Worm (Caenorhabditis elegans) whole organism, early embryonic: Measurements from ENCODE around the gene C53A3.4.
"Not testable (repeated sequence)": the region's sequence is repeated elsewhere in the genome, so short reads cannot be mapped to it uniquely, and the experiment has no call there.

Experiments used
- B0310.2 ChIP-seq: sonication (generic microtip); optimal IDR thresholded peaks from 2 replicates; lab custom pipeline; 2016; ENCODE audit warnings: mild to moderate bottlenecking, missing genetic modification characterization, missing compliant biosample characterization
- F13C5.2 ChIP-seq: sonication (generic microtip); optimal IDR thresholded peaks from 2 replicates; lab custom pipeline; 2017; ENCODE audit warnings: mild to moderate bottlenecking, missing genetic modification characterization, inconsistent platforms, missing compliant biosample characterization
- aly-1 ChIP-seq: sonication (generic microtip); optimal IDR thresholded peaks from 2 replicates; lab custom pipeline; 2016; ENCODE audit warnings: missing genetic modification characterization, missing compliant biosample characterization
- ama-1 ChIP-seq: fragments of 150-350 bp; optimal IDR thresholded peaks from 2 replicates; lab custom pipeline; 2014
- ceh-13 ChIP-seq: fragments of 200-800 bp; sonication (Bioruptor generic); optimal IDR thresholded peaks from 2 replicates; lab custom pipeline; 2018; ENCODE audit warnings: mild to moderate bottlenecking, missing genetic modification characterization, missing compliant biosample characterization
- ceh-36 ChIP-seq: sonication (generic microtip); optimal IDR thresholded peaks from 2 replicates; lab custom pipeline; 2016; ENCODE audit warnings: missing genetic modification characterization, inconsistent platforms, missing compliant biosample characterization
- ets-7 ChIP-seq: sonication (generic microtip); optimal IDR thresholded peaks from 2 replicates; lab custom pipeline; 2016; ENCODE audit warnings: missing genotype, missing genetic modification characterization, missing compliant biosample characterization
- flt-1 ChIP-seq: fragments of 200-800 bp; sonication (Bioruptor generic); IDR thresholded peaks from 2 replicates; pipeline ENCODE4 v1.3.6; 2022; ENCODE audit warnings: missing genetic modification characterization, missing compliant biosample characterization
- hmbx-1 ChIP-seq: sonication (generic microtip); optimal IDR thresholded peaks from 2 replicates; lab custom pipeline; 2016; ENCODE audit warnings: mild to moderate bottlenecking, missing genetic modification characterization, missing compliant biosample characterization
- hmg-4 ChIP-seq: fragments of 200-800 bp; sonication (Bioruptor generic); optimal IDR thresholded peaks from 2 replicates; lab custom pipeline; 2018; ENCODE audit warnings: mild to moderate bottlenecking, missing genetic modification characterization, missing compliant biosample characterization
- hnd-1 ChIP-seq: sonication (generic microtip); optimal IDR thresholded peaks from 2 replicates; lab custom pipeline; 2016; ENCODE audit warnings: missing genetic modification characterization, missing compliant biosample characterization
- pes-1 ChIP-seq: fragments of 200-800 bp; sonication (Bioruptor generic); IDR thresholded peaks from 2 replicates; pipeline ENCODE4 v1.3.6; 2022; ENCODE audit warnings: missing genetic modification reagents, missing genetic modification characterization, missing compliant biosample characterization
- scrt-1 ChIP-seq: fragments of 200-800 bp; sonication (Bioruptor generic); IDR thresholded peaks from 2 replicates; pipeline ENCODE4 v1.3.6; 2022; ENCODE audit warnings: missing genetic modification characterization, missing compliant biosample characterization
- sea-1 ChIP-seq: fragments of 200-800 bp; sonication (Bioruptor generic); conservative IDR thresholded peaks from 2 replicates; pipeline ENCODE4 v1.3.6; 2022; ENCODE audit warnings: missing genetic modification characterization, missing compliant biosample characterization
- tbx-11 ChIP-seq: fragments of 200-800 bp; sonication (Bioruptor generic); IDR thresholded peaks from 2 replicates; pipeline ENCODE4 v1.3.6; 2022; ENCODE audit warnings: missing genetic modification characterization, missing compliant biosample characterization
- tbx-37 ChIP-seq: fragments of 200-800 bp; sonication (Bioruptor generic); conservative IDR thresholded peaks from 2 replicates; pipeline ENCODE4 v1.3.6; 2022; ENCODE audit warnings: missing genetic modification reagents, missing genetic modification characterization, missing compliant biosample characterization
- tra-4 ChIP-seq: sonication (generic microtip); optimal IDR thresholded peaks from 2 replicates; lab custom pipeline; 2017; ENCODE audit warnings: missing genetic modification characterization, missing compliant biosample characterization

Gene C53A3.4

ce11 chrV:5760132-5760531 is 1.5 kb upstream of the C53A3.4 start, which contains the start of gene C53A3.1:
C53A3.1 (minus strand) TSS chrV:5760232.
- TF ChIP-seq tbx-11 (GFP tag; lab: Robert Waterston, UW) = no peak
- TF ChIP-seq flt-1 = no peak
- TF ChIP-seq B0310.2 = no peak
- TF ChIP-seq sea-1 = no peak
- TF ChIP-seq hnd-1 = no peak
- TF ChIP-seq ets-7 (tag; lab: Kevin White, UChicago) = no peak
- no peak for TF ChIP-seq aly-1 (tag; lab: Kevin White, UChicago)
- no peak for TF ChIP-seq tra-4 (tag; lab: Kevin White, UChicago)
- TF ChIP-seq ceh-36 (tag; lab: Kevin White, UChicago) = no peak
- TF ChIP-seq ceh-13 (GFP tag; lab: Kevin White, UChicago) = no peak
- no peak for TF ChIP-seq scrt-1
- no peak for TF ChIP-seq hmg-4 (GFP tag; lab: Kevin White, UChicago)
- no peak for TF ChIP-seq pes-1 (GFP tag; lab: Robert Waterston, UW)
- TF ChIP-seq ama-1 = no peak

- TF ChIP-seq flt-1 = no peak
- no peak for TF ChIP-seq aly-1 (tag; lab: Kevin White, UChicago)
- TF ChIP-seq ceh-13 (GFP tag; lab: Kevin White, UChicago) = no peak
- TF ChIP-seq ets-7 (tag; lab: Kevin White, UChicago) = no peak
Observed at ce11 chrV:5756193-5756592, 2.5 kb downstream of the C53A3.4 start, which contains the start of gene C53A3.3. C53A3.3 (plus strand) TSS chrV:5756493.

- not testable (repeated sequence) for TF ChIP-seq pes-1 (GFP tag; lab: Robert Waterston, UW); sea-1; tra-4 (tag; lab: Kevin White, UChicago)
Observed at ce11 chrV:5755203-5755693, 3.4 kb downstream of the C53A3.4 start, which contains the start of gene K09H11.11. K09H11.11 (minus strand) TSS chrV:5755253.

- TF ChIP-seq hmg-4 (GFP tag; lab: Kevin White, UChicago) (no peak), ceh-13 (GFP tag; lab: Kevin White, UChicago) (no peak), hnd-1 (no peak), F13C5.2 (no peak), ceh-36 (tag; lab: Kevin White, UChicago) (no peak), tbx-11 (GFP tag; lab: Robert Waterston, UW) (no peak), B0310.2 (no peak), flt-1 (no peak), hmbx-1 (tag; lab: Kevin White, UChicago) (no peak), tbx-37 (no peak), tra-4 (tag; lab: Kevin White, UChicago) (no peak), sea-1 (no peak)
Observed at ce11 chrV:5753432-5753831, 5.2 kb downstream of the C53A3.4 start, which contains the start of gene pgph-1. pgph-1 (minus strand) TSS chrV:5753532.

ce11 chrV:5747519-5747918 is 11.2 kb downstream of the C53A3.4 start, which contains the start of gene acds-10:
acds-10 (plus strand) TSS chrV:5747819.
- TF ChIP-seq ceh-36 (tag; lab: Kevin White, UChicago) (no peak), sea-1 (no peak), F13C5.2 (no peak), tbx-37 (no peak)

ce11 chrV:5746237-5746636 is 12.4 kb downstream of the C53A3.4 start:
- TF ChIP-seq F13C5.2 (no peak), B0310.2 (no peak), aly-1 (tag; lab: Kevin White, UChicago) (no peak)

ce11 chrV:5741237-5741636 is 17.4 kb downstream of the C53A3.4 start:
- no peak for TF ChIP-seq hmbx-1 (tag; lab: Kevin White, UChicago)
- TF ChIP-seq ama-1 = no peak
- no peak for TF ChIP-seq flt-1
- no peak for TF ChIP-seq ets-7 (tag; lab: Kevin White, UChicago)
- no peak for TF ChIP-seq tbx-11 (GFP tag; lab: Robert Waterston, UW)
- TF ChIP-seq scrt-1 = no peak
- no peak for TF ChIP-seq hnd-1
- no peak for TF ChIP-seq ceh-36 (tag; lab: Kevin White, UChicago)
- no peak for TF ChIP-seq aly-1 (tag; lab: Kevin White, UChicago)
- TF ChIP-seq B0310.2 = no peak
- TF ChIP-seq tbx-37 = no peak
- TF ChIP-seq ceh-13 (GFP tag; lab: Kevin White, UChicago) = no peak
- no peak for TF ChIP-seq tra-4 (tag; lab: Kevin White, UChicago)
- TF ChIP-seq F13C5.2 = no peak
- TF ChIP-seq pes-1 (GFP tag; lab: Robert Waterston, UW) = no peak
- no peak for TF ChIP-seq sea-1
- no peak for TF ChIP-seq hmg-4 (GFP tag; lab: Kevin White, UChicago)

- TF ChIP-seq F13C5.2 = no peak
- no peak for TF ChIP-seq sea-1
- no peak for TF ChIP-seq ceh-36 (tag; lab: Kevin White, UChicago)
Observed at ce11 chrV:5739438-5739837, 19.2 kb downstream of the C53A3.4 start.

ce11 chrV:5736068-5736467 is 22.6 kb downstream of the C53A3.4 start, which contains the start of gene K09H11.6:
K09H11.6 (minus strand) TSS chrV:5736168.
- TF ChIP-seq ama-1 = no peak
- TF ChIP-seq ceh-13 (GFP tag; lab: Kevin White, UChicago) = no peak
- no peak for TF ChIP-seq scrt-1
- no peak for TF ChIP-seq sea-1
- no peak for TF ChIP-seq aly-1 (tag; lab: Kevin White, UChicago)
- no peak for TF ChIP-seq flt-1
- no peak for TF ChIP-seq tbx-11 (GFP tag; lab: Robert Waterston, UW)
- TF ChIP-seq hmg-4 (GFP tag; lab: Kevin White, UChicago) = no peak
